Fruit fly (Drosophila melanogaster): ENCODE data around the gene Pgant35A.

The Pgant35A gene

dm6 chr2L:14372254-14372717 lies 13.2 kb downstream of the Pgant35A start:
- 0 out of 2 replicates have a peak, but pooled peaks have one; percentile 4 for TF ChIP-seq CG12605 (GFP tag; IDR thresholded peaks at IDR 0.05)
- TF ChIP-seq Pif1A (GFP tag; optimal IDR thresholded peaks at IDR 0.05) = peak; percentile 0
- TF ChIP-seq CG9948 (tag; optimal IDR thresholded peaks at IDR 0.05) = no peak

dm6 chr2L:14373250-14373649 lies 14.2 kb downstream of the Pgant35A start:
- TF ChIP-seq Pif1A (GFP tag; optimal IDR thresholded peaks at IDR 0.05) = no peak
- TF ChIP-seq rn (GFP tag; IDR thresholded peaks at IDR 0.05) = no peak

DNA sequence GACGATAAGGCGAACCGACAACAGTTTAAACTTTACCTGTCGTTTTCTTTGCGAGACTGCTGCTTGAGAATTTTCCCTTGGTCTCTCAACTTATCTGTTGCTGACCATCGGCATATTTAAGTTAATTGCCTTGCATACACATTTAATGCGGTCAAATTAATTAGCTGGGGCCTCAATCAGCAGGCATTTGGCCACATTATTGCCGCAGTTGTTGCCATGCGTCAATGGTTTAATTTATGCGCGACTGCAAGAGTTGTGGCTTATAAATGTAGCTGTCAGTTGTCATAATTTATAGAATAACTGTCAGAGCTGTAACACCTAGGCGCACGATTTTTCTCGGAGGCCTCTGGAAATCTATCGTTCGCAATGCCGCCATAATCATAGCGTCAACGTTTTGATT lies 15.0 kb downstream of the Pgant35A start:
- no peak for TF ChIP-seq gl (tag; optimal IDR thresholded peaks at IDR 0.05)
- TF ChIP-seq CG14655 (GFP tag; optimal IDR thresholded peaks at IDR 0.05) = no peak
- TF ChIP-seq CG17806 (tag; optimal IDR thresholded peaks at IDR 0.05) = no peak
- no peak for TF ChIP-seq Snoo (tag; optimal IDR thresholded peaks at IDR 0.05)
- TF ChIP-seq Pif1B (GFP tag; optimal IDR thresholded peaks at IDR 0.05) = no peak
- TF ChIP-seq CG10348 (GFP tag; IDR thresholded peaks at IDR 0.05) = no peak
- no peak for TF ChIP-seq Pif1A (GFP tag; optimal IDR thresholded peaks at IDR 0.05)
- no peak for TF ChIP-seq CG8159 (tag; optimal IDR thresholded peaks at IDR 0.05)
- no peak for TF ChIP-seq rn (GFP tag; IDR thresholded peaks at IDR 0.05)
- TF ChIP-seq CG8301 (tag; optimal IDR thresholded peaks at IDR 0.05) = no peak
- TF ChIP-seq EcR (GFP tag; optimal IDR thresholded peaks at IDR 0.05) = no peak

DNA sequence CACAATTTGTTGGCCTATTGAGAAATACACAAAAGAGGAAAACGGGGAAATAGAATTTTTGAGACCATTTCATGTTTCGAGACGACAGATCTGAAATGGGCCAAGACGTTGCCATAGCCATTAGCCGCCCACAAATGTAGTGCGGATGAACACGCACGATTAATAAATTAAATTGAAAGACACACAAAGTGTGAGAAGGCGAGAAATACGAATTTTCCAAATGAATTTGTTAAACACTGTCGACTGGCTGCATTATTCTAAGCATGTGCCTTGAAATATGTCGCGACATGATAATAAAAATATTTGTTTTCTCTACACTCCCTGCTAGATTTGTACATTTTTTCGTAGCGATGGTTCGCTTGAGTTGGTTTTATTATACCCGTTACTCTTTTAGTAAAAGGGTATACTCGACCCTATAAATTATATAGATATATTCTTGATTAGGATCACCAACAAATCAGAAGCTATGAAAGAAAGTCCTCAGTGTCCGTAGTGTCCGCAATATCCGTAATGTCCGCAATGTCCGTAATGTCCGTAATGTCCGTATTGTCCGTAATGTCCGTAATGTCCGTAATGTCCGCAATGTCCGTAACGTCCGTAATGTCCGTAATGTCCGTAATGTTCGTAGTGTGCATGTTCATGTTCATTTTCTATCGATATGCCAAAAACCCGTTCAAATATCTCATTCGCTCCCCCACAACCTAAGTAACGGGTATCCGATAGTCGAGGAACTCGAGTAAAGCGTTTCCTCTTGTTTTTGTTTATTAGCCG lies 17.6 kb downstream of the Pgant35A start:
- TF ChIP-seq EcR (GFP tag; optimal IDR thresholded peaks at IDR 0.05) = no peak
- TF ChIP-seq CG4496 (GFP tag; IDR thresholded peaks at IDR 0.05) = no peak
- TF ChIP-seq CG15710 (tag; optimal IDR thresholded peaks at IDR 0.05) = no peak
- TF ChIP-seq CG10348 (GFP tag; IDR thresholded peaks at IDR 0.05) = no peak
- no peak for TF ChIP-seq CG13204 (GFP tag; optimal IDR thresholded peaks at IDR 0.05)
- no peak for TF ChIP-seq rn (GFP tag; IDR thresholded peaks at IDR 0.05)
- no peak for TF ChIP-seq D1 (tag; optimal IDR thresholded peaks at IDR 0.05)
- TF ChIP-seq Pif1A (GFP tag; optimal IDR thresholded peaks at IDR 0.05) = no peak
- no peak for TF ChIP-seq CG14655 (GFP tag; optimal IDR thresholded peaks at IDR 0.05)
- TF ChIP-seq Snoo (tag; optimal IDR thresholded peaks at IDR 0.05) = no peak
- no peak for TF ChIP-seq fd96Ca (GFP tag; IDR thresholded peaks at IDR 0.05)
- no peak for TF ChIP-seq CG9948 (tag; optimal IDR thresholded peaks at IDR 0.05)
- no peak for TF ChIP-seq CG17806 (tag; optimal IDR thresholded peaks at IDR 0.05)
- no peak for TF ChIP-seq CG34367 (tag; optimal IDR thresholded peaks at IDR 0.05)

- TF ChIP-seq EcR (GFP tag; optimal IDR thresholded peaks at IDR 0.05) (no peak), fd96Ca (GFP tag; IDR thresholded peaks at IDR 0.05) (no peak), D1 (tag; optimal IDR thresholded peaks at IDR 0.05) (no peak), Ets98B (GFP tag; IDR thresholded peaks at IDR 0.05) (no peak), CG15710 (tag; optimal IDR thresholded peaks at IDR 0.05) (no peak), CG34367 (tag; optimal IDR thresholded peaks at IDR 0.05) (no peak), CG10348 (GFP tag; IDR thresholded peaks at IDR 0.05) (no peak), CG8159 (tag; optimal IDR thresholded peaks at IDR 0.05) (no peak), CG17806 (tag; optimal IDR thresholded peaks at IDR 0.05) (no peak), Pif1B (GFP tag; optimal IDR thresholded peaks at IDR 0.05) (no peak)
These were observed 22.0 kb downstream of the Pgant35A start, which contains the start of gene ppk for dm6 chr2L:14381072-14381471. Gene ppk, minus strand, starts transcription at chr2L:14381172.

DNA sequence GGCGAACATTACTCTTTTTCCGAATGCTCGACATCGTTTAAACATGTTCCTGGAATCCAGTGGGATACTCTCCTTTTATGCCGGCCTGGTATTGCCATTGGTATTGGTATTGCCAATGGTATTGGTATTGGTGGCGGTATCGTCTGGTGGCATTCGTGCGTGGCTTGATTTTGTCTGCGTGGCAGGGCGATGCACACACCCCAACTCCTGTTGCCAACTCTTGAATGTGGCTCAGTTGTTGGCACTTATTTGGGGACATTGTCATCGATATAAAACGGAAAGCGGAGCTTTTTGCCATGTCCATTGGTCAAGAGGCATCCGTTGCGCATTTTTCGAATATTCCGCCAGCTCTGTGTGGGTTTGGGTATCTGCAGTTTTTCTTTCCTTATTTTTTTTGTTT lies 22.8 kb downstream of the Pgant35A start:
- TF ChIP-seq CG8159 (tag; optimal IDR thresholded peaks at IDR 0.05) (no peak), CG4496 (GFP tag; IDR thresholded peaks at IDR 0.05) (no peak), EcR (GFP tag; optimal IDR thresholded peaks at IDR 0.05) (no peak), CG34367 (tag; optimal IDR thresholded peaks at IDR 0.05) (no peak), CG12605 (GFP tag; IDR thresholded peaks at IDR 0.05) (no peak)

- TF ChIP-seq CG10348 (GFP tag; IDR thresholded peaks at IDR 0.05) (no peak), rn (GFP tag; IDR thresholded peaks at IDR 0.05) (peak; percentile 64), Pif1A (GFP tag; optimal IDR thresholded peaks at IDR 0.05) (peak; percentile 93), CG8159 (tag; optimal IDR thresholded peaks at IDR 0.05) (peak; percentile 94), CG17806 (tag; optimal IDR thresholded peaks at IDR 0.05) (peak; percentile 95), fd96Ca (GFP tag; IDR thresholded peaks at IDR 0.05) (peak; percentile 81), Pif1B (GFP tag; optimal IDR thresholded peaks at IDR 0.05) (peak; percentile 87), D1 (tag; optimal IDR thresholded peaks at IDR 0.05) (peak; percentile 59), Ets98B (GFP tag; IDR thresholded peaks at IDR 0.05) (peak; percentile 81), gl (tag; optimal IDR thresholded peaks at IDR 0.05) (peak; percentile 82), CG32121 (GFP tag; IDR thresholded peaks at IDR 0.05) (peak; percentile 67; the same call in 1 of the 2 replicates), CG12605 (GFP tag; IDR thresholded peaks at IDR 0.05) (peak; percentile 85), CG15710 (tag; optimal IDR thresholded peaks at IDR 0.05) (peak; percentile 92), EcR (GFP tag; optimal IDR thresholded peaks at IDR 0.05) (peak; percentile 9), CG14655 (GFP tag; optimal IDR thresholded peaks at IDR 0.05) (peak; percentile 94), CG8301 (tag; optimal IDR thresholded peaks at IDR 0.05) (peak; percentile 94), CG13204 (GFP tag; optimal IDR thresholded peaks at IDR 0.05) (peak; percentile 87), Snoo (tag; optimal IDR thresholded peaks at IDR 0.05) (peak; percentile 92), CG34367 (tag; optimal IDR thresholded peaks at IDR 0.05) (peak; percentile 91), CG4496 (GFP tag; IDR thresholded peaks at IDR 0.05) (peak; percentile 88), CG9948 (tag; optimal IDR thresholded peaks at IDR 0.05) (peak; percentile 92)
These were observed 27.5 kb downstream of the Pgant35A start for dm6 chr2L:14386522-14386921.

Data from whole organism, pupa.